Worm (Caenorhabditis elegans) whole organism, mixed stage, embryonic: ENCODE measurements around the gene ced-5.

Experiments
- blmp-1 ChIP-seq: fragments of 150-350 bp; optimal IDR thresholded peaks from 2 replicates; lab custom pipeline; 2014; ENCODE audit warnings: missing biosample characterization, missing genetic modification characterization
- elt-3 ChIP-seq: fragments of 150-350 bp; optimal IDR thresholded peaks from 2 replicates; lab custom pipeline; 2014; ENCODE audit warnings: missing biosample characterization, missing genetic modification characterization
- lsy-2 ChIP-seq: fragments of 150-350 bp; optimal IDR thresholded peaks from 2 replicates; lab custom pipeline; 2014; ENCODE audit warnings: missing biosample characterization, missing genetic modification characterization
- nhr-12 ChIP-seq: fragments of 150-350 bp; optimal IDR thresholded peaks from 2 replicates; lab custom pipeline; 2014; ENCODE audit warnings: missing biosample characterization, missing genetic modification characterization
- nhr-237 ChIP-seq: fragments of 150-350 bp; optimal IDR thresholded peaks from 2 replicates; lab custom pipeline; 2014; ENCODE audit warnings: missing biosample characterization, missing genetic modification characterization
- pha-4 ChIP-seq: fragments of 150-350 bp; optimal IDR thresholded peaks from 2 replicates; lab custom pipeline; 2018; ENCODE audit warnings: missing biosample characterization, missing genetic modification reagents, missing genetic modification characterization
- snpc-4 ChIP-seq: fragments of 150-350 bp; optimal IDR thresholded peaks from 2 replicates; lab custom pipeline; 2014; ENCODE audit warnings: missing biosample characterization, missing genetic modification characterization
- sptf-1 ChIP-seq: sonication (generic microtip); optimal IDR thresholded peaks from 2 replicates; lab custom pipeline; 2017; ENCODE audit warnings: mild to moderate bottlenecking, missing genetic modification characterization, moderate library complexity, missing compliant biosample characterization
- unc-62 ChIP-seq: fragments of 150-350 bp; optimal IDR thresholded peaks from 2 replicates; lab custom pipeline; 2014; ENCODE audit warnings: missing biosample characterization, missing genetic modification reagents, missing genetic modification characterization

ce11 chrIV:10512752-10513151 is 28.8 kb downstream of the ced-5 start:
- TF ChIP-seq unc-62 (GFP tag; lab: Kevin White, UChicago) (peak; percentile 73), elt-3 (tag; lab: Kevin White, UChicago) (no peak), lsy-2 (no peak), nhr-237 (tag; lab: Kevin White, UChicago) (no peak), blmp-1 (tag; lab: Kevin White, UChicago) (no peak), snpc-4 (tag; lab: Kevin White, UChicago) (no peak), pha-4 (no peak), nhr-12 (no peak), sptf-1 (no peak)
